Fruit fly (Drosophila melanogaster) whole organism, embryonic: Measurements from ENCODE around the gene CG10317.

Source experiments
- Adf1 ChIP-seq: fragments of 200-800 bp; sonication (Bioruptor generic); IDR thresholded peaks from 2 replicates; pipeline ENCODE4 v1.3.6; 2022; ENCODE audit warnings: missing biosample characterization, missing genetic modification characterization
- Asciz ChIP-seq: fragments of 200-800 bp; sonication (Bioruptor generic); optimal IDR thresholded peaks from 2 replicates; lab custom pipeline; 2017; ENCODE audit warnings: missing biosample characterization, mild to moderate bottlenecking, missing genetic modification characterization, missing genetic modification reagents
- CG10462 ChIP-seq: fragments of 200-800 bp; sonication (Bioruptor generic); optimal IDR thresholded peaks from 2 replicates; lab custom pipeline; 2016; ENCODE audit warnings: missing biosample characterization, missing genetic modification characterization
- CG10654 ChIP-seq: fragments of 200-800 bp; sonication (Bioruptor generic); optimal IDR thresholded peaks from 2 replicates; lab custom pipeline; 2016; ENCODE audit warnings: missing biosample characterization, missing genetic modification characterization
- CG11247 ChIP-seq: fragments of 200-800 bp; sonication (Bioruptor generic); IDR thresholded peaks from 2 replicates; pipeline ENCODE4 v1.3.6; 2022; ENCODE audit warnings: missing biosample characterization, missing genetic modification characterization
- CG11560 ChIP-seq: fragments of 200-800 bp; sonication (Bioruptor generic); IDR thresholded peaks from 3 replicates; pipeline ENCODE4 v1.3.6; 2022; ENCODE audit warnings: missing biosample characterization, missing genetic modification characterization
- CG12659 ChIP-seq: fragments of 200-800 bp; sonication (Bioruptor generic); optimal IDR thresholded peaks from 3 replicates; lab custom pipeline; 2017; ENCODE audit warnings: mild to moderate bottlenecking, missing biosample characterization, missing genetic modification reagents, missing genetic modification characterization
- CG13123 ChIP-seq: fragments of 200-800 bp; sonication (Bioruptor generic); optimal IDR thresholded peaks from 2 replicates; lab custom pipeline; 2016; ENCODE audit warnings: missing biosample characterization, missing genetic modification characterization
- CG13624 ChIP-seq: fragments of 200-800 bp; sonication (Bioruptor generic); optimal IDR thresholded peaks from 2 replicates; lab custom pipeline; 2016; ENCODE audit warnings: missing biosample characterization, missing genetic modification characterization
- CG15696 ChIP-seq: fragments of 200-800 bp; sonication (Bioruptor generic); optimal IDR thresholded peaks from 2 replicates; lab custom pipeline; 2019; ENCODE audit warnings: missing biosample characterization, mild to moderate bottlenecking, missing genetic modification characterization, moderate library complexity
- CG1647 ChIP-seq: fragments of 200-800 bp; sonication (Bioruptor generic); optimal IDR thresholded peaks from 3 replicates; lab custom pipeline; 2016; ENCODE audit warnings: missing biosample characterization, missing genetic modification characterization
- CG1832 ChIP-seq: fragments of 200-800 bp; sonication (Bioruptor generic); optimal IDR thresholded peaks from 2 replicates; lab custom pipeline; 2017; ENCODE audit warnings: missing biosample characterization, mild to moderate bottlenecking, missing genetic modification characterization, inconsistent platforms
- CG18599 ChIP-seq: fragments of 200-800 bp; sonication (Bioruptor generic); optimal IDR thresholded peaks from 3 replicates; lab custom pipeline; 2017; ENCODE audit warnings: missing biosample characterization, missing genetic modification characterization, mild to moderate bottlenecking, moderate library complexity, missing genetic modification reagents
- CG3065 ChIP-seq: fragments of 200-800 bp; sonication (Bioruptor generic); optimal IDR thresholded peaks from 2 replicates; lab custom pipeline; 2016; ENCODE audit warnings: missing biosample characterization, missing genetic modification characterization
- CG34376 ChIP-seq: fragments of 200-800 bp; sonication (Bioruptor generic); optimal IDR thresholded peaks from 2 replicates; lab custom pipeline; 2018; ENCODE audit warnings: missing biosample characterization, mild to moderate bottlenecking, missing genetic modification characterization
- CG34422 ChIP-seq: fragments of 200-800 bp; sonication (Bioruptor generic); IDR thresholded peaks from 3 replicates; pipeline ENCODE4 v1.3.6; 2022; ENCODE audit warnings: missing biosample characterization, missing genetic modification characterization
- CG3838 ChIP-seq: fragments of 200-800 bp; sonication (Bioruptor generic); optimal IDR thresholded peaks from 3 replicates; lab custom pipeline; 2016; ENCODE audit warnings: missing biosample characterization, missing genetic modification characterization
- CG3847 ChIP-seq: fragments of 200-800 bp; sonication (Bioruptor generic); IDR thresholded peaks from 2 replicates; pipeline ENCODE4 v1.3.6; 2022; ENCODE audit warnings: missing biosample characterization, missing genetic modification characterization
- CG6813 ChIP-seq: fragments of 200-800 bp; sonication (Bioruptor generic); optimal IDR thresholded peaks from 2 replicates; lab custom pipeline; 2017; ENCODE audit warnings: missing biosample characterization, missing genetic modification characterization, mild to moderate bottlenecking, moderate library complexity, missing genetic modification reagents
- CG6854 ChIP-seq: fragments of 200-800 bp; sonication (Bioruptor generic); optimal IDR thresholded peaks from 3 replicates; lab custom pipeline; 2017; ENCODE audit warnings: missing biosample characterization, mild to moderate bottlenecking, missing genetic modification characterization
- CG7556 ChIP-seq: fragments of 200-800 bp; sonication (Bioruptor generic); optimal IDR thresholded peaks from 2 replicates; lab custom pipeline; 2017; ENCODE audit warnings: missing biosample characterization, mild to moderate bottlenecking, missing genetic modification characterization
- E2f2 ChIP-seq: fragments of 200-800 bp; sonication (Bioruptor generic); IDR thresholded peaks from 2 replicates; pipeline ENCODE4 v1.3.6; 2022; ENCODE audit warnings: missing biosample characterization, missing genetic modification characterization
- MESR4 ChIP-seq: fragments of 200-800 bp; sonication (Bioruptor generic); optimal IDR thresholded peaks from 2 replicates; lab custom pipeline; 2018; ENCODE audit warnings: missing biosample characterization, mild to moderate bottlenecking, missing genetic modification characterization, moderate library complexity
- Mes4 ChIP-seq: fragments of 200-800 bp; sonication (Bioruptor generic); optimal IDR thresholded peaks from 2 replicates; lab custom pipeline; 2016; ENCODE audit warnings: missing biosample characterization, missing genetic modification characterization
- Rx ChIP-seq: fragments of 200-800 bp; sonication (Bioruptor generic); IDR thresholded peaks from 2 replicates; pipeline ENCODE4 v1.3.6; 2022; ENCODE audit warnings: missing biosample characterization, missing genetic modification characterization
- Side ChIP-seq: fragments of 200-800 bp; sonication (Bioruptor generic); optimal IDR thresholded peaks from 2 replicates; lab custom pipeline; 2016; ENCODE audit warnings: missing biosample characterization, missing genetic modification characterization
- Sox100B ChIP-seq: fragments of 200-800 bp; sonication (Bioruptor generic); optimal IDR thresholded peaks from 3 replicates; lab custom pipeline; 2018; ENCODE audit warnings: missing biosample characterization, mild to moderate bottlenecking, missing genetic modification characterization
- Ssrp ChIP-seq: fragments of 200-800 bp; sonication (Bioruptor generic); optimal IDR thresholded peaks from 2 replicates; lab custom pipeline; 2018; ENCODE audit warnings: missing biosample characterization, mild to moderate bottlenecking, missing genetic modification characterization, moderate library complexity
- TFAM ChIP-seq: fragments of 200-800 bp; sonication (Bioruptor generic); optimal IDR thresholded peaks from 2 replicates; lab custom pipeline; 2017; ENCODE audit warnings: missing biosample characterization, missing genetic modification characterization, inconsistent platforms
- az2 ChIP-seq: fragments of 200-800 bp; sonication (Bioruptor generic); optimal IDR thresholded peaks from 3 replicates; lab custom pipeline; 2016; ENCODE audit warnings: missing biosample characterization, missing genetic modification characterization
- br ChIP-seq: fragments of >200 bp; optimal IDR thresholded peaks from 2 replicates; lab custom pipeline; 2017
- cad ChIP-seq: fragments of >200 bp; optimal IDR thresholded peaks from 2 replicates; lab custom pipeline; 2017; ENCODE audit warnings: missing biosample characterization, missing genetic modification characterization
- corto ChIP-seq: fragments of 200-800 bp; sonication (Bioruptor generic); optimal IDR thresholded peaks from 2 replicates; lab custom pipeline; 2016; ENCODE audit warnings: missing biosample characterization, mild to moderate bottlenecking, missing genetic modification characterization, moderate library complexity
- crc ChIP-seq: fragments of 200-800 bp; sonication (Bioruptor generic); optimal IDR thresholded peaks from 2 replicates; lab custom pipeline; 2016; ENCODE audit warnings: missing biosample characterization, missing genetic modification characterization
- dati ChIP-seq: fragments of 200-800 bp; sonication (Bioruptor generic); IDR thresholded peaks from 2 replicates; pipeline ENCODE4 v1.3.6; 2022; ENCODE audit warnings: missing biosample characterization, missing genetic modification characterization
- disco-r ChIP-seq: fragments of 200-800 bp; sonication (Bioruptor generic); optimal IDR thresholded peaks from 2 replicates; lab custom pipeline; 2016; ENCODE audit warnings: missing biosample characterization, missing genetic modification characterization
- dmrt11E ChIP-seq: fragments of 200-800 bp; sonication (Bioruptor generic); optimal IDR thresholded peaks from 3 replicates; lab custom pipeline; 2018; ENCODE audit warnings: missing biosample characterization, mild to moderate bottlenecking, missing genetic modification characterization, moderate library complexity
- dpn ChIP-seq, 2 experiments: fragments of 200-800 bp; sonication (Bioruptor generic); optimal IDR thresholded peaks; 3 replicates each; lab custom pipeline; 2016; ENCODE audit warnings: missing biosample characterization in 2 of 2, missing genetic modification characterization in 2 of 2
- gce ChIP-seq: fragments of 200-800 bp; sonication (Bioruptor generic); IDR thresholded peaks from 3 replicates; pipeline ENCODE4 v1.3.6; 2022; ENCODE audit warnings: missing biosample characterization, missing genetic modification characterization
- gem ChIP-seq: fragments of 200-800 bp; sonication (Bioruptor generic); optimal IDR thresholded peaks from 2 replicates; lab custom pipeline; 2019; ENCODE audit warnings: missing biosample characterization, mild to moderate bottlenecking, missing genetic modification characterization, moderate library complexity
- gfzf ChIP-seq: fragments of 200-800 bp; sonication (Bioruptor generic); optimal IDR thresholded peaks from 2 replicates; lab custom pipeline; 2016; ENCODE audit warnings: missing biosample characterization, mild to moderate bottlenecking, missing genetic modification characterization, moderate library complexity
- grn ChIP-seq: fragments of 200-800 bp; sonication (Bioruptor generic); optimal IDR thresholded peaks from 3 replicates; lab custom pipeline; 2017; ENCODE audit warnings: missing biosample characterization, missing genetic modification characterization
- h ChIP-seq: fragments of >200 bp; optimal IDR thresholded peaks from 2 replicates; lab custom pipeline; 2017
- hb ChIP-seq: fragments of 200-800 bp; sonication (Bioruptor generic); IDR thresholded peaks from 3 replicates; pipeline ENCODE4 v1.3.6; 2022; ENCODE audit warnings: missing biosample characterization, missing genetic modification characterization; ENCODE audit not compliant: partially characterized antibody
- ind ChIP-seq: fragments of 200-800 bp; sonication (Bioruptor generic); optimal IDR thresholded peaks from 3 replicates; lab custom pipeline; 2016; ENCODE audit warnings: missing biosample characterization, missing genetic modification characterization
- nau ChIP-seq: fragments of 200-800 bp; sonication (Bioruptor generic); optimal IDR thresholded peaks from 3 replicates; lab custom pipeline; 2017; ENCODE audit warnings: missing biosample characterization, mild to moderate bottlenecking, missing genetic modification characterization, missing genetic modification reagents
- ranshi ChIP-seq: fragments of 200-800 bp; sonication (Bioruptor generic); IDR thresholded peaks from 2 replicates; pipeline ENCODE4 v1.3.6; 2022; ENCODE audit warnings: missing biosample characterization, missing genetic modification characterization
- repo ChIP-seq: fragments of 200-800 bp; sonication (Bioruptor generic); optimal IDR thresholded peaks from 2 replicates; lab custom pipeline; 2016; ENCODE audit warnings: missing biosample characterization, missing genetic modification characterization
- slbo ChIP-seq: fragments of 200-800 bp; sonication (Bioruptor generic); IDR thresholded peaks from 2 replicates; pipeline ENCODE4 v1.3.6; 2022; ENCODE audit warnings: missing biosample characterization, missing genetic modification characterization
- zen ChIP-seq: fragments of 200-800 bp; sonication (Bioruptor generic); optimal IDR thresholded peaks from 3 replicates; lab custom pipeline; 2018; ENCODE audit warnings: missing biosample characterization, mild to moderate bottlenecking, missing genetic modification characterization, moderate library complexity
- zen2 ChIP-seq: fragments of 200-800 bp; sonication (Bioruptor generic); IDR thresholded peaks from 3 replicates; pipeline ENCODE4 v1.3.6; 2022; ENCODE audit warnings: missing biosample characterization, missing genetic modification characterization; ENCODE audit not compliant: partially characterized antibody

CG10317 gene

DNA sequence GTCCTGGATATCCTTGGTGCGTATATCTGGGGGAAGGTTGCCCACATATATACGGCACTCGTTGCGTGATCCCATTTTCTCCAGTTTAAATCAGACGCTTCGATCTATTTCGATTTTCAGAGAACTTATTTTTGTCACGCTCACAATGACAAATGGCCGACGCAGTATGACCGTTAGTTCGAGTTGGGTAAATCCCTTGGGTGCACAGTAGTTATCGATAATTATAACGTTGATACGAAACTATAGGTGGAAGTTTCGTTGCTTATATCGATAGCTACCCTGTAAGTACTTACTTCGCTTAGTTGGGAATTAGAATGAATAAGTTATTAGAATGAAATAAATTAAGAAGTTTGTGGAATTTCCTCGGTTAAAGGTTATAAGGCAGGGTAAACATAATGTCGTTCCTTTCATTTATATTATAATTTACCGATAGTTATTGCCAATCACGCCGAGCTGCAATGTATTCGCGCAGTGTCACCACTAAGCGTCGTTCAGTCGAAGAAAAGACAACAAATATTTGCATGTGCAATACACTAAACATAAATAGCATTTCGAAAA lies 28.4 kb downstream of the CG10317 start, which contains the start of the genes SF2 and pad (continued):
- TF ChIP-seq Ssrp (tag; lab: Kevin White, UChicago) (peak; percentile 73), Side (GFP tag; lab: Kevin White, UChicago) (peak; percentile 66), CG3847 (GFP tag; lab: Robert Waterston, UW) (peak; percentile 84), CG3838 (peak; percentile 60), CG34376 (GFP tag; lab: Kevin White, UChicago) (peak; percentile 78), CG10462 (GFP tag; lab: Kevin White, UChicago) (peak; percentile 70), CG1647 (GFP tag; lab: Kevin White, UChicago) (peak; percentile 78), CG11247 (GFP tag; lab: Robert Waterston, UW) (peak; percentile 64; the same call in 1 of the 2 replicates), CG10654 (GFP tag; lab: Kevin White, UChicago) (peak; percentile 73), cad (GFP tag; lab: Kevin White, UChicago) (no peak), CG6813 (GFP tag; lab: Kevin White, UChicago) (peak; percentile 28), disco-r (GFP tag; lab: Kevin White, UChicago) (peak; percentile 58), Adf1 (peak; percentile 56), ind (GFP tag; lab: Kevin White, UChicago) (peak; percentile 81), ranshi (GFP tag; lab: Robert Waterston, UW) (peak; percentile 67; the same call in 1 of the 2 replicates), gem (tag; lab: Kevin White, UChicago) (peak; percentile 88), az2 (GFP tag; lab: Kevin White, UChicago) (peak; percentile 76), CG13624 (GFP tag; lab: Kevin White, UChicago) (peak; percentile 80), CG1832 (GFP tag; lab: Kevin White, UChicago) (no peak), corto (GFP tag; lab: Kevin White, UChicago) (no peak), CG13123 (GFP tag; lab: Kevin White, UChicago) (peak; percentile 60), TFAM (GFP tag; lab: Kevin White, UChicago) (no peak), h (no peak), grn (GFP tag; lab: Kevin White, UChicago) (peak; percentile 34), gce (no peak), E2f2 (GFP tag; lab: Robert Waterston, UW) (no peak; the same call in 1 of the 2 replicates), br (lab: Kevin White, UChicago) (no peak), zen2 (GFP tag; lab: Robert Waterston, UW) (peak; percentile 81; the same call in 2 of the 3 replicates), dpn (GFP tag; optimal IDR thresholded peaks at IDR 0.05; lab: Kevin White, UChicago) (peak; percentile 78 to 82), CG7556 (GFP tag; lab: Kevin White, UChicago) (peak; percentile 63), zen (peak; percentile 84), Rx (GFP tag; lab: Robert Waterston, UW) (peak; percentile 42), gfzf (GFP tag; lab: Kevin White, UChicago) (peak; percentile 83), nau (GFP tag; lab: Kevin White, UChicago) (peak; percentile 65), CG15696 (tag; lab: Kevin White, UChicago) (peak; percentile 86), CG34422 (GFP tag; lab: Robert Waterston, UW) (peak; percentile 53; the same call in 2 of the 3 replicates), dmrt11E (peak; percentile 70), CG11560 (tag; lab: Robert Waterston, UW) (peak; percentile 52; the same call in 1 of the 3 replicates), repo (GFP tag; lab: Kevin White, UChicago) (no peak), CG18599 (peak; percentile 74), crc (GFP tag; lab: Kevin White, UChicago) (peak; percentile 68), Sox100B (GFP tag; lab: Kevin White, UChicago) (peak; percentile 69), dati (GFP tag; lab: Robert Waterston, UW) (no peak), MESR4 (peak; percentile 95), Mes4 (peak; percentile 57), CG12659 (GFP tag; lab: Kevin White, UChicago) (peak; percentile 95), CG6854 (no peak), Asciz (GFP tag; lab: Kevin White, UChicago) (peak; percentile 40), CG3065 (GFP tag; lab: Kevin White, UChicago) (peak; percentile 47), hb (peak; percentile 92), slbo (peak; percentile 88)
